Worm (Caenorhabditis elegans) whole organism, L1 larva: ENCODE measurements around the gene R10D12.1.

Experiments
- C04F5.9 ChIP-seq: sonication (generic microtip); optimal IDR thresholded peaks from 2 replicates; lab custom pipeline; 2016; ENCODE audit warnings: missing genetic modification characterization, missing compliant biosample characterization
- ceh-63 ChIP-seq: fragments of 200-800 bp; sonication (Bioruptor generic); optimal IDR thresholded peaks from 2 replicates; lab custom pipeline; 2018; ENCODE audit warnings: mild to moderate bottlenecking, missing genetic modification characterization, missing compliant biosample characterization
- ceh-90 ChIP-seq: sonication (generic microtip); optimal IDR thresholded peaks from 2 replicates; lab custom pipeline; 2016; ENCODE audit warnings: missing genetic modification characterization, missing compliant biosample characterization
- lin-13 ChIP-seq: fragments of 150-350 bp; optimal IDR thresholded peaks from 2 replicates; lab custom pipeline; 2014; ENCODE audit warnings: missing biosample characterization, missing genetic modification reagents, missing genetic modification characterization
- lir-3 ChIP-seq: sonication (generic microtip); optimal IDR thresholded peaks from 2 replicates; lab custom pipeline; 2016; ENCODE audit warnings: mild to moderate bottlenecking, missing genetic modification characterization, moderate library complexity, missing compliant biosample characterization; ENCODE audit not compliant: poor library complexity
- lsy-2 ChIP-seq, 2 experiments: fragments of 150-350 bp; optimal IDR thresholded peaks; 2 replicates each; lab custom pipeline; 2014; ENCODE audit warnings: missing biosample characterization in 2 of 2, missing genetic modification characterization in 2 of 2
- mdl-1 ChIP-seq, 2 experiments: fragments of 150-350 bp; optimal IDR thresholded peaks; 2 replicates each; lab custom pipeline; 2014 to 2017; ENCODE audit warnings: missing biosample characterization in 2 of 2, missing genetic modification characterization in 2 of 2, inconsistent platforms in 1 of 2
- nhr-28 ChIP-seq: fragments of 150-350 bp; optimal IDR thresholded peaks from 2 replicates; lab custom pipeline; 2014; ENCODE audit warnings: missing biosample characterization, missing genetic modification characterization
- nhr-84 ChIP-seq: sonication (generic microtip); optimal IDR thresholded peaks from 2 replicates; lab custom pipeline; 2017; ENCODE audit warnings: missing biosample characterization, missing genetic modification characterization
- unc-62 ChIP-seq: fragments of 150-350 bp; optimal IDR thresholded peaks from 2 replicates; lab custom pipeline; 2014; ENCODE audit warnings: missing biosample characterization, missing genetic modification reagents, missing genetic modification characterization
- vab-15 ChIP-seq: sonication (generic microtip); optimal IDR thresholded peaks from 2 replicates; lab custom pipeline; 2017; ENCODE audit warnings: missing genotype, mild to moderate bottlenecking, missing genetic modification characterization, missing compliant biosample characterization
- zag-1 ChIP-seq: fragments of 150-350 bp; optimal IDR thresholded peaks from 2 replicates; lab custom pipeline; 2014; ENCODE audit warnings: missing biosample characterization, missing genetic modification characterization
- ztf-11 ChIP-seq, 2 experiments: sonication (generic microtip); optimal IDR thresholded peaks; 2 replicates each; lab custom pipeline; 2016 to 2017; ENCODE audit warnings: missing genetic modification characterization in 2 of 2, missing biosample characterization in 1 of 2, missing compliant biosample characterization in 1 of 2

ce11 chrV:13960916-13961315 lies 26.5 kb upstream of the R10D12.1 start, which contains the start of gene srh-24:
- TF ChIP-seq C04F5.9 (tag; lab: Kevin White, UChicago), result no peak
- TF ChIP-seq nhr-28, result no peak
- no peak for TF ChIP-seq unc-62 (GFP tag; lab: Kevin White, UChicago)
- no peak for TF ChIP-seq ztf-11 (tag; optimal IDR thresholded peaks at IDR 0.05; lab: Kevin White, UChicago)
- TF ChIP-seq vab-15 (tag; lab: Kevin White, UChicago), result no peak
- TF ChIP-seq nhr-84, result no peak
- TF ChIP-seq ceh-63 (GFP tag; lab: Kevin White, UChicago), result no peak
- no peak for TF ChIP-seq lir-3 (tag; lab: Kevin White, UChicago)
- no peak for TF ChIP-seq ceh-90 (tag; lab: Kevin White, UChicago)
- no peak for TF ChIP-seq mdl-1 (tag; optimal IDR thresholded peaks at IDR 0.05; lab: Kevin White, UChicago)
- TF ChIP-seq zag-1, result no peak
- no peak for TF ChIP-seq lin-13 (GFP tag; lab: Kevin White, UChicago)
- no peak for TF ChIP-seq lsy-2 (tag; optimal IDR thresholded peaks at IDR 0.05; lab: Kevin White, UChicago)
